Worm (Caenorhabditis elegans): ENCODE data around the gene npl-4.2.

DNA sequence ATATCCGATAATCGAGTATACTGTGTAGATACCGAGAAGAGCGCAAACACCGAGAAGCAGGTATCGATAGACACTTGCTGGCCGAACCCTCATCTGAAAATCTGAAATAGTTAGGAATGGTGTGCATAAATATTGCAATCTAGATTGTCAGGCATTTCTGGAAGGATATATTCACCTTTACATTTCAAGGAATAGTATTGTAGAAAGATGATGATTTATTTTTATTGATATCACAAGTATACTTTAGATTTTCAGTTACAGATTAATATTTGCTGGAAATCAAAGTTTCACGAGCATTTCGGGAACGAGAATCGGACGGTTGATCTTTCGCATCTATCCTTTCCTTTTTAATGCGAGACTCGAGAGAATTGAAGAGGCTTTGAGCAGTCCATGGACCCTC, 37.0 kb downstream of the npl-4.2 start, which contains the start of gene fut-3:
- TF ChIP-seq unc-62 (GFP tag; optimal IDR thresholded peaks at IDR 0.05), result no peak
- no peak for TF ChIP-seq ceh-83 (GFP tag; optimal IDR thresholded peaks at IDR 0.05)
- TF ChIP-seq pha-4 (tag; optimal IDR thresholded peaks at IDR 0.05), result no peak
- no peak for TF ChIP-seq mep-1 (tag; optimal IDR thresholded peaks at IDR 0.05)
- no peak for TF ChIP-seq drap-1 (GFP tag; optimal IDR thresholded peaks at IDR 0.05)
- no peak for TF ChIP-seq nhr-237 (tag; optimal IDR thresholded peaks at IDR 0.05)
- no peak for TF ChIP-seq flh-1 (GFP tag; optimal IDR thresholded peaks at IDR 0.05)
- TF ChIP-seq blmp-1 (tag; optimal IDR thresholded peaks at IDR 0.05), result no peak
